Worm (Caenorhabditis elegans) whole organism, L2 larva: ENCODE data around the gene F07C6.6.

Source experiments
- R02D3.7 ChIP-seq: fragments of 150-350 bp; optimal IDR thresholded peaks from 2 replicates; lab custom pipeline; 2014; ENCODE audit warnings: missing biosample characterization, missing genetic modification characterization
- Y55F3AM.14 ChIP-seq: fragments of 200-800 bp; sonication (Bioruptor generic); optimal IDR thresholded peaks from 2 replicates; lab custom pipeline; 2018; ENCODE audit warnings: mild to moderate bottlenecking, missing genetic modification characterization, missing compliant biosample characterization
- ZK546.5 ChIP-seq: sonication (generic microtip); optimal IDR thresholded peaks from 2 replicates; lab custom pipeline; 2017; ENCODE audit warnings: missing biosample characterization, missing genetic modification characterization
- alr-1 ChIP-seq: fragments of 150-350 bp; optimal IDR thresholded peaks from 2 replicates; lab custom pipeline; 2014; ENCODE audit warnings: missing biosample characterization, missing genetic modification characterization
- aly-2 ChIP-seq: fragments of 150-350 bp; optimal IDR thresholded peaks from 2 replicates; lab custom pipeline; 2014; ENCODE audit warnings: missing biosample characterization, missing genetic modification characterization
- ama-1 ChIP-seq: fragments of 150-350 bp; optimal IDR thresholded peaks from 2 replicates; lab custom pipeline; 2018; ENCODE audit warnings: inconsistent platforms
- blmp-1 ChIP-seq: sonication (generic microtip); optimal IDR thresholded peaks from 2 replicates; lab custom pipeline; 2017; ENCODE audit warnings: missing genetic modification characterization, mild to moderate bottlenecking, missing compliant biosample characterization, antibody characterized with exemption, moderate library complexity; ENCODE audit not compliant: insufficient read depth
- ceh-16 ChIP-seq: fragments of 150-350 bp; optimal IDR thresholded peaks from 2 replicates; lab custom pipeline; 2014; ENCODE audit warnings: missing biosample characterization, missing genetic modification characterization
- ceh-82 ChIP-seq: fragments of 150-350 bp; optimal IDR thresholded peaks from 2 replicates; lab custom pipeline; 2014; ENCODE audit warnings: missing biosample characterization, missing genetic modification characterization
- crh-2 ChIP-seq: sonication (generic microtip); optimal IDR thresholded peaks from 2 replicates; lab custom pipeline; 2017; ENCODE audit warnings: missing biosample characterization, missing genetic modification characterization
- egl-27 ChIP-seq: sonication (generic microtip); optimal IDR thresholded peaks from 3 replicates; lab custom pipeline; 2017; ENCODE audit warnings: missing biosample characterization, missing genetic modification reagents, missing genetic modification characterization
- elt-1 ChIP-seq: fragments of 150-350 bp; optimal IDR thresholded peaks from 2 replicates; lab custom pipeline; 2014; ENCODE audit warnings: missing biosample characterization, missing genetic modification characterization
- elt-3 ChIP-seq: sonication (generic microtip); optimal IDR thresholded peaks from 2 replicates; lab custom pipeline; 2017; ENCODE audit warnings: missing biosample characterization, missing genetic modification characterization
- fos-1 ChIP-seq: fragments of 150-350 bp; optimal IDR thresholded peaks from 2 replicates; lab custom pipeline; 2014; ENCODE audit warnings: missing biosample characterization, missing genetic modification characterization
- gmeb-1 ChIP-seq: fragments of 150-350 bp; optimal IDR thresholded peaks from 2 replicates; lab custom pipeline; 2014; ENCODE audit warnings: missing biosample characterization, missing genetic modification characterization
- lin-11 ChIP-seq: fragments of 150-350 bp; sonication (generic microtip); optimal IDR thresholded peaks from 2 replicates; lab custom pipeline; 2014; ENCODE audit warnings: missing biosample characterization, missing genetic modification characterization, inconsistent platforms, mixed read lengths
- lin-13 ChIP-seq: fragments of 150-350 bp; optimal IDR thresholded peaks from 2 replicates; lab custom pipeline; 2014; ENCODE audit warnings: missing biosample characterization, missing genetic modification reagents, missing genetic modification characterization
- lin-39 ChIP-seq: fragments of 150-350 bp; optimal IDR thresholded peaks from 2 replicates; lab custom pipeline; 2014; ENCODE audit warnings: missing biosample characterization, missing genetic modification reagents, missing genetic modification characterization
- lsy-2 ChIP-seq, 2 experiments: fragments of 150-350 bp in 1 of 2; sonication (generic microtip) in 1 of 2; optimal IDR thresholded peaks; 2 replicates each; lab custom pipeline; 2014 to 2017; ENCODE audit warnings: missing biosample characterization in 2 of 2, missing genetic modification characterization in 2 of 2
- mab-5 ChIP-seq: fragments of 150-350 bp; optimal IDR thresholded peaks from 2 replicates; lab custom pipeline; 2014; ENCODE audit warnings: missing biosample characterization, missing genetic modification characterization
- mbf-1 ChIP-seq: sonication (generic microtip); optimal IDR thresholded peaks from 2 replicates; lab custom pipeline; 2017; ENCODE audit warnings: missing biosample characterization, missing genetic modification characterization
- mdl-1 ChIP-seq, 2 experiments: fragments of 150-350 bp in 1 of 2; sonication (generic microtip) in 1 of 2; optimal IDR thresholded peaks; 2 replicates each; lab custom pipeline; 2017; ENCODE audit warnings: missing biosample characterization in 2 of 2, missing genetic modification characterization in 2 of 2
- nhr-10 ChIP-seq: sonication (generic microtip); optimal IDR thresholded peaks from 2 replicates; lab custom pipeline; 2017; ENCODE audit warnings: missing biosample characterization, missing genetic modification characterization
- nhr-11 ChIP-seq: fragments of 150-350 bp; optimal IDR thresholded peaks from 2 replicates; lab custom pipeline; 2014; ENCODE audit warnings: missing biosample characterization, missing genetic modification characterization
- nhr-12 ChIP-seq: fragments of 150-350 bp; optimal IDR thresholded peaks from 2 replicates; lab custom pipeline; 2014; ENCODE audit warnings: missing biosample characterization, missing genetic modification characterization
- nhr-129 ChIP-seq: fragments of 150-350 bp; optimal IDR thresholded peaks from 2 replicates; lab custom pipeline; 2014; ENCODE audit warnings: missing biosample characterization, missing genetic modification characterization
- nhr-21 ChIP-seq: fragments of 150-350 bp; optimal IDR thresholded peaks from 2 replicates; lab custom pipeline; 2014; ENCODE audit warnings: missing biosample characterization, missing genetic modification characterization
- nhr-237 ChIP-seq: fragments of 150-350 bp; optimal IDR thresholded peaks from 2 replicates; lab custom pipeline; 2014; ENCODE audit warnings: missing biosample characterization, missing genetic modification characterization
- nhr-25 ChIP-seq: fragments of 150-350 bp; sonication (generic microtip); optimal IDR thresholded peaks from 3 replicates; lab custom pipeline; 2014; ENCODE audit warnings: missing biosample characterization, missing genetic modification characterization
- nhr-6 ChIP-seq: fragments of 150-350 bp; optimal IDR thresholded peaks from 2 replicates; lab custom pipeline; 2014; ENCODE audit warnings: missing biosample characterization, missing genetic modification characterization
- nhr-77 ChIP-seq: fragments of 150-350 bp; optimal IDR thresholded peaks from 2 replicates; lab custom pipeline; 2014; ENCODE audit warnings: missing biosample characterization, missing genetic modification characterization
- peb-1 ChIP-seq: fragments of 150-350 bp; optimal IDR thresholded peaks from 2 replicates; lab custom pipeline; 2014; ENCODE audit warnings: missing biosample characterization, missing genetic modification characterization
- sem-4 ChIP-seq: fragments of 150-350 bp; optimal IDR thresholded peaks from 2 replicates; lab custom pipeline; 2014; ENCODE audit warnings: missing biosample characterization, missing genetic modification reagents, missing genetic modification characterization
- skn-1 ChIP-seq: sonication (generic microtip); optimal IDR thresholded peaks from 2 replicates; lab custom pipeline; 2017; ENCODE audit warnings: missing biosample characterization, missing genetic modification characterization
- sma-3 ChIP-seq: sonication (generic microtip); optimal IDR thresholded peaks from 2 replicates; lab custom pipeline; 2016; ENCODE audit warnings: missing genetic modification reagents, missing genetic modification characterization, missing compliant biosample characterization
- sma-9 ChIP-seq, 2 experiments: fragments of 150-350 bp in 1 of 2; sonication (generic microtip) in 1 of 2; optimal IDR thresholded peaks; 2 replicates each; lab custom pipeline; 2014 to 2016; ENCODE audit warnings: missing genetic modification characterization in 2 of 2, mild to moderate bottlenecking in 1 of 2, missing biosample characterization in 1 of 2, missing compliant biosample characterization in 1 of 2, missing genetic modification reagents in 1 of 2, moderate library complexity in 1 of 2
- snpc-4 ChIP-seq: fragments of 150-350 bp; optimal IDR thresholded peaks from 2 replicates; lab custom pipeline; 2014; ENCODE audit warnings: missing biosample characterization, missing genetic modification characterization
- unc-39 ChIP-seq: fragments of 150-350 bp; optimal IDR thresholded peaks from 2 replicates; lab custom pipeline; 2014; ENCODE audit warnings: missing biosample characterization, missing genetic modification characterization
- unc-55 ChIP-seq: fragments of 150-350 bp; sonication (generic microtip); optimal IDR thresholded peaks from 3 replicates; lab custom pipeline; 2014; ENCODE audit warnings: missing biosample characterization, missing genetic modification reagents, missing genetic modification characterization
- zag-1 ChIP-seq: fragments of 150-350 bp; optimal IDR thresholded peaks from 2 replicates; lab custom pipeline; 2014; ENCODE audit warnings: missing biosample characterization, missing genetic modification characterization
- ztf-1 ChIP-seq: fragments of 200-800 bp; sonication (Bioruptor generic); conservative IDR thresholded peaks from 2 replicates; pipeline ENCODE4 v1.3.6; 2022; ENCODE audit warnings: missing genetic modification characterization, missing compliant biosample characterization
- ztf-11 ChIP-seq: sonication (generic microtip); optimal IDR thresholded peaks from 2 replicates; lab custom pipeline; 2017; ENCODE audit warnings: missing biosample characterization, missing genetic modification characterization
- ztf-4 ChIP-seq: fragments of 150-350 bp; optimal IDR thresholded peaks from 2 replicates; lab custom pipeline; 2014; ENCODE audit warnings: missing biosample characterization, missing genetic modification characterization

Gene F07C6.6

DNA sequence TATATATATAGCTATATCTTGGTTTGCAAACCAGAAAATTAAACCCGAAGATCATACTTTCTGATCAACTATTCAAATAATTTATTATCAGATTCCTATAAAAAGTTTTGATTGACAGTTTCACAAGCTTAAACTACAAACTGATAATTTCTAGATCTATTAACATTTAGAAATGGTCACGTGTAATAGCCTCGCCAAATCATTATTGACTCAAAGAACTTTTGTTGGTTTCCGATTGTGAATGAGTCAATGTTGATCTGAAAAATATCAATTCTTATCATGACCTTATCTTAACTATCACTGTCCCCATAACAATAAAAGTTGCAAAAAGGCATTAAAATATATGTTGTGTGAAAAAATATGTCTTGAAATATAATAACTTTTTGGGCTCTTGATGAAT lies 49.5 kb downstream of the F07C6.6 start:
- TF ChIP-seq ama-1 (lab: Kevin White, UChicago), result no peak
- TF ChIP-seq nhr-237, result no peak
- no peak for TF ChIP-seq lin-11 (tag; lab: Kevin White, UChicago)
- TF ChIP-seq ztf-1, result no peak
- no peak for TF ChIP-seq unc-39
- no peak for TF ChIP-seq ztf-11 (tag; lab: Kevin White, UChicago)
- no peak for TF ChIP-seq egl-27
- TF ChIP-seq Y55F3AM.14, result no peak
- TF ChIP-seq peb-1 (tag; lab: Kevin White, UChicago), result no peak
- no peak for TF ChIP-seq ZK546.5
- TF ChIP-seq ceh-82, result no peak
- TF ChIP-seq nhr-10, result no peak
- TF ChIP-seq gmeb-1 (tag; lab: Kevin White, UChicago), result peak; percentile 32
- TF ChIP-seq alr-1, result no peak
- TF ChIP-seq lin-13 (GFP tag; lab: Kevin White, UChicago), result no peak
- no peak for TF ChIP-seq mab-5 (tag; lab: Kevin White, UChicago)
- TF ChIP-seq blmp-1, result no peak
- TF ChIP-seq zag-1 (tag; lab: Kevin White, UChicago), result no peak
- TF ChIP-seq mbf-1 (tag; lab: Kevin White, UChicago), result no peak
- TF ChIP-seq nhr-21, result no peak
- TF ChIP-seq sma-3 (GFP tag; lab: Kevin White, UChicago), result no peak
- TF ChIP-seq nhr-11 (tag; lab: Kevin White, UChicago), result no peak
- no peak for TF ChIP-seq nhr-25 (tag; lab: Kevin White, UChicago)
- TF ChIP-seq ceh-16 (tag; lab: Kevin White, UChicago), result no peak
- TF ChIP-seq aly-2 (tag; lab: Kevin White, UChicago), result no peak
- TF ChIP-seq R02D3.7 (tag; lab: Kevin White, UChicago), result no peak
- no peak for TF ChIP-seq nhr-77 (tag; lab: Kevin White, UChicago)
- no peak for TF ChIP-seq unc-55
- TF ChIP-seq nhr-6 (tag; lab: Kevin White, UChicago), result no peak
- no peak for TF ChIP-seq lin-39 (tag; lab: Kevin White, UChicago)
- peak; percentile 53 for TF ChIP-seq crh-2 (tag; lab: Kevin White, UChicago)
- peak; percentile 71 for TF ChIP-seq skn-1 (tag; lab: Kevin White, UChicago)
- peak; percentile 55 for TF ChIP-seq sma-9 (GFP tag; optimal IDR thresholded peaks at IDR 0.05; lab: Kevin White, UChicago)
- TF ChIP-seq sma-9 (tag; optimal IDR thresholded peaks at IDR 0.05; lab: Kevin White, UChicago), result no peak
- no peak for TF ChIP-seq sem-4
- no peak for TF ChIP-seq elt-1 (tag; lab: Kevin White, UChicago)
- TF ChIP-seq mdl-1 (tag; optimal IDR thresholded peaks at IDR 0.05; lab: Kevin White, UChicago), result no peak
- TF ChIP-seq lsy-2 (tag; optimal IDR thresholded peaks at IDR 0.05; lab: Kevin White, UChicago), result peak in 1 of 2 experiments; percentile 8
- peak; percentile 85 for TF ChIP-seq fos-1 (tag; lab: Kevin White, UChicago)
- TF ChIP-seq nhr-12, result no peak
- no peak for TF ChIP-seq elt-3 (tag; lab: Kevin White, UChicago)
- no peak for TF ChIP-seq snpc-4
- no peak for TF ChIP-seq ztf-4 (tag; lab: Kevin White, UChicago)
- TF ChIP-seq nhr-129 (tag; lab: Kevin White, UChicago), result no peak
